Worm (Caenorhabditis elegans) whole organism, L1 larva: Measurements from ENCODE around the gene rdy-2.
A peak's percentile ranks its signal among the peaks of the same experiment; 100 is the strongest.

Source experiments
- C04F5.9 ChIP-seq: sonication (generic microtip); optimal IDR thresholded peaks from 2 replicates; lab custom pipeline; 2016; ENCODE audit warnings: missing genetic modification characterization, missing compliant biosample characterization
- C34B4.2 ChIP-seq: sonication (generic microtip); optimal IDR thresholded peaks from 2 replicates; lab custom pipeline; 2017; ENCODE audit warnings: mild to moderate bottlenecking, missing genetic modification characterization, missing compliant biosample characterization
- alr-1 ChIP-seq: fragments of 200-800 bp; sonication (Bioruptor generic); optimal IDR thresholded peaks from 2 replicates; lab custom pipeline; 2018; ENCODE audit warnings: borderline replicate concordance, mild to moderate bottlenecking, missing genetic modification characterization, missing compliant biosample characterization
- ama-1 ChIP-seq: fragments of 150-350 bp; optimal IDR thresholded peaks from 2 replicates; lab custom pipeline; 2014
- blmp-1 ChIP-seq: fragments of 150-350 bp; optimal IDR thresholded peaks from 2 replicates; lab custom pipeline; 2014; ENCODE audit warnings: missing biosample characterization, missing genetic modification characterization
- ceh-63 ChIP-seq: fragments of 200-800 bp; sonication (Bioruptor generic); optimal IDR thresholded peaks from 2 replicates; lab custom pipeline; 2018; ENCODE audit warnings: mild to moderate bottlenecking, missing genetic modification characterization, missing compliant biosample characterization
- dpl-1 ChIP-seq, 3 experiments: fragments of 150-350 bp in 2 of 3; sonication (generic microtip) in 1 of 3; optimal IDR thresholded peaks; 2 replicates each; lab custom pipeline; 2014 to 2017; ENCODE audit warnings: missing biosample characterization in 3 of 3, missing genetic modification characterization in 3 of 3, missing genetic modification reagents in 3 of 3
- efl-1 ChIP-seq, 4 experiments: fragments of 150-350 bp; optimal IDR thresholded peaks in 3 of 4; peaks in 1 of 4; 1 replicate in 1 of 4; 2 replicates in 3 of 4; lab custom pipeline; 2014; ENCODE audit warnings: missing biosample characterization in 2 of 4, missing genetic modification characterization in 2 of 4, missing genetic modification reagents in 2 of 4
- efl-3 ChIP-seq: fragments of 200-800 bp; sonication (Bioruptor generic); optimal IDR thresholded peaks from 2 replicates; lab custom pipeline; 2018; ENCODE audit warnings: mild to moderate bottlenecking, missing genetic modification characterization, missing compliant biosample characterization
- egl-13 ChIP-seq: sonication (generic microtip); optimal IDR thresholded peaks from 2 replicates; lab custom pipeline; 2016; ENCODE audit warnings: missing genotype, missing genetic modification reagents, missing genetic modification characterization, missing compliant biosample characterization
- elt-2 ChIP-seq: sonication (generic microtip); optimal IDR thresholded peaks from 2 replicates; lab custom pipeline; 2016; ENCODE audit warnings: missing genetic modification characterization, mild to moderate bottlenecking, inconsistent platforms, missing compliant biosample characterization, missing genetic modification reagents
- ets-5 ChIP-seq: fragments of 200-800 bp; sonication (Bioruptor generic); IDR thresholded peaks from 2 replicates; pipeline ENCODE4 v1.3.6; 2022; ENCODE audit warnings: missing genetic modification characterization, missing compliant biosample characterization
- grh-1 ChIP-seq: fragments of 200-800 bp; sonication (Bioruptor generic); IDR thresholded peaks from 2 replicates; pipeline ENCODE4 v1.3.6; 2022; ENCODE audit warnings: missing genetic modification reagents, missing genetic modification characterization, missing compliant biosample characterization
- lin-13 ChIP-seq: fragments of 150-350 bp; optimal IDR thresholded peaks from 2 replicates; lab custom pipeline; 2014; ENCODE audit warnings: missing biosample characterization, missing genetic modification reagents, missing genetic modification characterization
- lin-15B ChIP-seq: fragments of 150-350 bp; sonication (generic microtip); optimal IDR thresholded peaks from 3 replicates; lab custom pipeline; 2014; ENCODE audit warnings: missing biosample characterization, missing genetic modification characterization
- lin-35 ChIP-seq, 2 experiments: fragments of 150-350 bp; optimal IDR thresholded peaks; 2 replicates each; lab custom pipeline; 2014; ENCODE audit warnings: missing biosample characterization in 2 of 2, missing genetic modification characterization in 2 of 2, missing genetic modification reagents in 2 of 2
- mdl-1 ChIP-seq, 2 experiments: fragments of 150-350 bp; optimal IDR thresholded peaks; 2 replicates each; lab custom pipeline; 2014 to 2017; ENCODE audit warnings: missing biosample characterization in 2 of 2, missing genetic modification characterization in 2 of 2, inconsistent platforms in 1 of 2
- mep-1 ChIP-seq: fragments of 150-350 bp; optimal IDR thresholded peaks from 2 replicates; lab custom pipeline; 2014; ENCODE audit warnings: missing biosample characterization, missing genetic modification characterization
- nhr-20 ChIP-seq: sonication (generic microtip); optimal IDR thresholded peaks from 2 replicates; lab custom pipeline; 2016; ENCODE audit warnings: mild to moderate bottlenecking, missing genetic modification characterization, missing compliant biosample characterization
- nhr-237 ChIP-seq: fragments of 150-350 bp; optimal IDR thresholded peaks from 2 replicates; lab custom pipeline; 2014; ENCODE audit warnings: missing biosample characterization, missing genetic modification characterization
- nhr-47 ChIP-seq: sonication (generic microtip); optimal IDR thresholded peaks from 2 replicates; lab custom pipeline; 2016; ENCODE audit warnings: mild to moderate bottlenecking, missing genetic modification characterization, moderate library complexity, missing compliant biosample characterization
- nhr-77 ChIP-seq: fragments of 150-350 bp; optimal IDR thresholded peaks from 2 replicates; lab custom pipeline; 2014; ENCODE audit warnings: missing biosample characterization, missing genetic modification characterization
- nhr-84 ChIP-seq: sonication (generic microtip); optimal IDR thresholded peaks from 2 replicates; lab custom pipeline; 2017; ENCODE audit warnings: missing biosample characterization, missing genetic modification characterization
- nhr-85 ChIP-seq: sonication (generic microtip); peaks from one replicate; lab custom pipeline; 2016; ENCODE audit warnings: missing genetic modification characterization, inconsistent platforms, missing compliant biosample characterization
- nhr-90 ChIP-seq: sonication (generic microtip); optimal IDR thresholded peaks from 2 replicates; lab custom pipeline; 2016; ENCODE audit warnings: mild to moderate bottlenecking, missing genetic modification characterization, missing compliant biosample characterization; ENCODE audit not compliant: poor library complexity
- sptf-1 ChIP-seq: fragments of 150-350 bp; optimal IDR thresholded peaks from 2 replicates; lab custom pipeline; 2014; ENCODE audit warnings: missing biosample characterization, missing genetic modification characterization
- swsn-7 ChIP-seq: sonication (generic microtip); optimal IDR thresholded peaks from 2 replicates; lab custom pipeline; 2016; ENCODE audit warnings: missing genetic modification characterization, missing compliant biosample characterization
- ztf-4 ChIP-seq: fragments of 150-350 bp; optimal IDR thresholded peaks from 2 replicates; lab custom pipeline; 2014; ENCODE audit warnings: missing biosample characterization, missing genetic modification characterization

rdy-2 gene

DNA sequence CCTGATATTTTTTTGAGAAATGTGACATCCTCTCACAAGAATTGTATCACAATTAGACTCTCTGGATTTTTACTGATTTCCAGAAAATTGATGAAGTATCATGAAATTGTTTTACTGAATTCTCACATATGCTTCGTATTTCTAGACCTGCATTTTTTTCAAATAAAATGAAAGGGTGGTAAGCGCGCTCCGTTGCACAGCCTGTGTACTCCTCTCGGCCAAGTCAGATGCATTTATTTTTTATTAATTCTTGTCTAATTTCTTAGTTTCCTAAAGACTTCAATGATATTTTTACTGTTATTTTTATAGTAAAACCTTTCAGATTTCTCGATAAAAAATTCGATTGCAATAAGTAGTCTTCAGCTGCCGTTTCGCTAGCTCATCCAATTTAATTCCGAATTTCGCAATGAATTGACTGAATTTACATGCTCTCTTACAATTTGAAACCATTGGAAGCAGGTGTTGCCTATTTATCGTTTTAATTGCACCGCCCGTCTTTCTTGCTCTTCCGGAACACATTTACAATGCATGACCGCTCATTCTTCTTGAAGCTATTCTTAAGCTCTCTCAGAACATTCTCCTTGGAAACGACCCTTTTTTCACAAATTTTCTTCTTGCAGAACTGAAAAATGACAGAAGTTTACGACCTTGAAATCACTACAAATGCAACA lies 9.1 kb downstream of the rdy-2 start, which contains the start of gene tbcb-1 (continued):
- TF ChIP-seq mep-1 (tag; lab: Kevin White, UChicago) (peak; percentile 63), blmp-1 (tag; lab: Kevin White, UChicago) (peak; percentile 37), nhr-84 (tag; lab: Kevin White, UChicago) (no peak), ztf-4 (tag; lab: Kevin White, UChicago) (no peak), nhr-85 (tag; lab: Kevin White, UChicago) (peak; percentile 32), dpl-1 (GFP tag; optimal IDR thresholded peaks at IDR 0.05; lab: Kevin White, UChicago) (peak; percentile 33 to 74 (median 65)), nhr-47 (tag; lab: Kevin White, UChicago) (peak; percentile 67), swsn-7 (tag; lab: Kevin White, UChicago) (peak; percentile 57), sptf-1 (tag; lab: Kevin White, UChicago) (no peak), egl-13 (tag; lab: Kevin White, UChicago) (peak; percentile 26), alr-1 (tag; lab: Kevin White, UChicago) (no peak), C04F5.9 (no peak), lin-35 (GFP tag; optimal IDR thresholded peaks at IDR 0.05; lab: Kevin White, UChicago) (peak; percentile 47 to 52), nhr-90 (tag; lab: Kevin White, UChicago) (peak; percentile 37), lin-15B (peak; percentile 57), grh-1 (GFP tag; lab: Robert Waterston, UW) (no peak), nhr-20 (tag; lab: Kevin White, UChicago) (peak; percentile 60), C34B4.2 (no peak), efl-3 (GFP tag; lab: Kevin White, UChicago) (no peak)

DNA sequence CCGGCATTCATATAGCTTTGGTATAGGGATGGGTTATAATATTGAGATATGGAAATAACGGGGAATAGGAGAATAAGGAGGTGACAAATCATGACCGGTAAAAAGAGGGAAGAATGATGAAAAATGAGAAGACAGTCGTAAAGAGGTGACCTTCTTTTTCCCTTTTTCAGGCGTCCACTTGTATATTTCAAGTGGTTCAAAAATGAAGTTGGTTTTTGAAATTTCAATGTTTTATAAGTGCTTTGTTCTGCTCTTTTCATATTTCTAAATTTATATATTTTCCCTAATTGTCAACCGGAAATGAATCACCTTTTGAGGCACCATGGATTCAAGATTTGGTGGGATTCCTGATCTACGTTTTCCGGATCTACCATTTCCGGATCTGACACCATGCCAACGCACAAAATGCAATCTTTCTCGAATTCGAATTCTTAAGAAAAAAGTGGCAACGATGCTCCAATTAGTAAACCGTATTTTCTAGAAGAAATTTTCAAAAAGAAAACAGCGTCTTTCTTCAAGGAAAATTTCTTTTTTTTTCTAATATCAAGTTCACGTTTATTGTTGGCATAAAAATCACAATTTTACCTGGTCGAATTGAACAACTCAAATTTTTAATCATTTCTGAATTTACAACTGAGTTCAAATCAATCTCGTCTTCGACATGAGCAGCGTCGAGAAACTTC lies 11.1 kb downstream of the rdy-2 start, which contains the start of the genes F53F4.2 and F53F4.18:
TSS of gene F53F4.2 (minus strand) at position 101 of the 683 bp plus-strand sequence.
TSS of gene F53F4.18 (plus strand) at position 633 of the 683 bp plus-strand sequence.
- TF ChIP-seq nhr-237 (tag; lab: Kevin White, UChicago) = no peak
- no peak for TF ChIP-seq ceh-63 (GFP tag; lab: Kevin White, UChicago)
- TF ChIP-seq ets-5 (GFP tag; lab: Robert Waterston, UW) = no peak

- TF ChIP-seq mdl-1 (tag; optimal IDR thresholded peaks at IDR 0.05; lab: Kevin White, UChicago) (no peak), nhr-47 (tag; lab: Kevin White, UChicago) (no peak), nhr-77 (tag; lab: Kevin White, UChicago) (no peak), C04F5.9 (no peak), nhr-20 (tag; lab: Kevin White, UChicago) (no peak), nhr-90 (tag; lab: Kevin White, UChicago) (no peak), grh-1 (GFP tag; lab: Robert Waterston, UW) (no peak), blmp-1 (tag; lab: Kevin White, UChicago) (no peak), mep-1 (tag; lab: Kevin White, UChicago) (no peak), ama-1 (no peak)
Measured at ce11 chrV:13587902-13588301, 12.9 kb downstream of the rdy-2 start, which contains the start of gene F53F4.17. F53F4.17 (plus strand) TSS chrV:13588202.

- no peak for TF ChIP-seq nhr-85 (tag; lab: Kevin White, UChicago)
- no peak for TF ChIP-seq alr-1 (tag; lab: Kevin White, UChicago)
Measured at ce11 chrV:13584484-13584883, 16.3 kb downstream of the rdy-2 start, which contains the start of gene F53F4.1. F53F4.1 (plus strand) TSS chrV:13584784.

ce11 chrV:13580696-13581095 lies 20.1 kb downstream of the rdy-2 start, which contains the start of gene C50B8.5:
C50B8.5 (plus strand) TSS chrV:13580968.
- TF ChIP-seq nhr-20 (tag; lab: Kevin White, UChicago) (no peak), elt-2 (tag; lab: Kevin White, UChicago) (peak; percentile 42), efl-1 (optimal IDR thresholded peaks at IDR 0.05; lab: Kevin White, UChicago) (no peak), efl-1 (GFP tag; optimal IDR thresholded peaks at IDR 0.05 in 1 of 2; lab: Kevin White, UChicago) (no peak), egl-13 (tag; lab: Kevin White, UChicago) (no peak), lin-13 (GFP tag; lab: Kevin White, UChicago) (no peak)
